Fruit fly (Drosophila melanogaster) whole organism, embryonic: ENCODE results near the gene scaf6.

ENCODE experiments used
- Bgb ChIP-seq: fragments of 200-800 bp; sonication (Bioruptor generic); IDR thresholded peaks from 2 replicates; pipeline ENCODE4 v1.3.6; 2022; ENCODE audit warnings: missing biosample characterization, missing genetic modification characterization; ENCODE audit not compliant: partially characterized antibody
- CG10209 ChIP-seq: fragments of 200-800 bp; sonication (Bioruptor generic); optimal IDR thresholded peaks from 3 replicates; lab custom pipeline; 2017; ENCODE audit warnings: missing biosample characterization, mild to moderate bottlenecking, missing genetic modification characterization, missing genetic modification reagents
- CG10462 ChIP-seq: fragments of 200-800 bp; sonication (Bioruptor generic); optimal IDR thresholded peaks from 2 replicates; lab custom pipeline; 2016; ENCODE audit warnings: missing biosample characterization, missing genetic modification characterization
- CG10543 ChIP-seq: fragments of 200-800 bp; sonication (Bioruptor generic); optimal IDR thresholded peaks from 3 replicates; lab custom pipeline; 2017; ENCODE audit warnings: missing biosample characterization, mild to moderate bottlenecking, missing genetic modification characterization, moderate library complexity
- CG11085 ChIP-seq: fragments of 200-800 bp; sonication (Bioruptor generic); IDR thresholded peaks from 2 replicates; pipeline ENCODE4 v1.3.6; 2022; ENCODE audit warnings: missing biosample characterization, missing genetic modification characterization
- CG11247 ChIP-seq: fragments of 200-800 bp; sonication (Bioruptor generic); IDR thresholded peaks from 2 replicates; pipeline ENCODE4 v1.3.6; 2022; ENCODE audit warnings: missing biosample characterization, missing genetic modification characterization
- CG11456 ChIP-seq: fragments of 200-800 bp; sonication (Bioruptor generic); IDR thresholded peaks from 3 replicates; pipeline ENCODE4 v1.3.6; 2022; ENCODE audit warnings: missing biosample characterization, missing genetic modification characterization
- CG11723 ChIP-seq: fragments of 200-800 bp; sonication (Bioruptor generic); optimal IDR thresholded peaks from 2 replicates; lab custom pipeline; 2017; ENCODE audit warnings: missing biosample characterization, mild to moderate bottlenecking, missing genetic modification characterization
- CG12769 ChIP-seq: fragments of 200-800 bp; sonication (Bioruptor generic); optimal IDR thresholded peaks from 2 replicates; lab custom pipeline; 2019; ENCODE audit warnings: missing biosample characterization, mild to moderate bottlenecking, missing genetic modification characterization, moderate library complexity
- CG12942 ChIP-seq: fragments of 200-800 bp; sonication (Bioruptor generic); optimal IDR thresholded peaks from 3 replicates; lab custom pipeline; 2016; ENCODE audit warnings: missing biosample characterization, missing genetic modification characterization
- CG13123 ChIP-seq: fragments of 200-800 bp; sonication (Bioruptor generic); optimal IDR thresholded peaks from 2 replicates; lab custom pipeline; 2016; ENCODE audit warnings: missing biosample characterization, missing genetic modification characterization
- CG15073 ChIP-seq: fragments of 200-800 bp; sonication (Bioruptor generic); optimal IDR thresholded peaks from 2 replicates; lab custom pipeline; 2016; ENCODE audit warnings: missing biosample characterization, missing genetic modification characterization
- CG16813 ChIP-seq: fragments of 200-800 bp; sonication (Bioruptor generic); IDR thresholded peaks from 3 replicates; pipeline ENCODE4 v1.3.6; 2022; ENCODE audit warnings: missing biosample characterization, missing genetic modification characterization; ENCODE audit not compliant: partially characterized antibody
- CG17802 ChIP-seq: fragments of 200-800 bp; sonication (Bioruptor generic); optimal IDR thresholded peaks from 2 replicates; lab custom pipeline; 2018; ENCODE audit warnings: missing biosample characterization, mild to moderate bottlenecking, missing genetic modification characterization, moderate library complexity
- CG2678 ChIP-seq: fragments of 200-800 bp; sonication (Bioruptor generic); optimal IDR thresholded peaks from 3 replicates; lab custom pipeline; 2019; ENCODE audit warnings: missing biosample characterization, mild to moderate bottlenecking, missing genetic modification characterization, moderate library complexity
- CG30020 ChIP-seq: fragments of 200-800 bp; optimal IDR thresholded peaks from 2 replicates; lab custom pipeline; 2019; ENCODE audit warnings: missing biosample characterization, mild to moderate bottlenecking, missing genetic modification characterization, moderate library complexity
- CG3163 ChIP-seq: fragments of 200-800 bp; sonication (Bioruptor generic); optimal IDR thresholded peaks from 3 replicates; lab custom pipeline; 2016; ENCODE audit warnings: missing biosample characterization, missing genetic modification characterization
- CG32772 ChIP-seq: fragments of 200-800 bp; sonication (Bioruptor generic); IDR thresholded peaks from 2 replicates; pipeline ENCODE4 v1.3.6; 2022; ENCODE audit warnings: missing biosample characterization, missing genetic modification characterization
- CG3847 ChIP-seq: fragments of 200-800 bp; sonication (Bioruptor generic); IDR thresholded peaks from 2 replicates; pipeline ENCODE4 v1.3.6; 2022; ENCODE audit warnings: missing biosample characterization, missing genetic modification characterization
- CG4820 ChIP-seq: fragments of 200-800 bp; sonication (Bioruptor generic); optimal IDR thresholded peaks from 3 replicates; lab custom pipeline; 2016; ENCODE audit warnings: missing biosample characterization, missing genetic modification characterization
- CG5245 ChIP-seq: fragments of 200-800 bp; sonication (Bioruptor generic); optimal IDR thresholded peaks from 3 replicates; lab custom pipeline; 2016; ENCODE audit warnings: missing biosample characterization, missing genetic modification characterization
- CG5953 ChIP-seq: fragments of 200-800 bp; sonication (Bioruptor generic); IDR thresholded peaks from 2 replicates; pipeline ENCODE4 v1.3.6; 2022; ENCODE audit warnings: missing biosample characterization, missing genetic modification characterization
- CG6654 ChIP-seq: fragments of 200-800 bp; sonication (Bioruptor generic); optimal IDR thresholded peaks from 2 replicates; lab custom pipeline; 2017; ENCODE audit warnings: missing biosample characterization, mild to moderate bottlenecking, missing genetic modification characterization
- Dll ChIP-seq: fragments of 200-800 bp; sonication (Bioruptor generic); IDR thresholded peaks from 4 replicates; pipeline ENCODE4 v1.3.6; 2022; ENCODE audit warnings: missing biosample characterization, missing genetic modification characterization; ENCODE audit not compliant: partially characterized antibody
- Ets65A ChIP-seq: fragments of 200-800 bp; sonication (Bioruptor generic); peaks from one replicate; lab custom pipeline; 2016; ENCODE audit warnings: missing biosample characterization, missing genetic modification characterization
- Ets97D ChIP-seq: fragments of 200-800 bp; sonication (Bioruptor generic); optimal IDR thresholded peaks from 3 replicates; lab custom pipeline; 2016; ENCODE audit warnings: missing biosample characterization, missing genetic modification characterization
- H15 ChIP-seq: fragments of 200-800 bp; sonication (Bioruptor generic); IDR thresholded peaks from 3 replicates; pipeline ENCODE4 v1.3.6; 2022; ENCODE audit warnings: missing biosample characterization, missing genetic modification characterization
- HmgZ ChIP-seq: fragments of 200-800 bp; sonication (Bioruptor generic); optimal IDR thresholded peaks from 2 replicates; lab custom pipeline; 2018; ENCODE audit warnings: missing biosample characterization, mild to moderate bottlenecking, missing genetic modification characterization
- Ptx1 ChIP-seq: fragments of 200-800 bp; sonication (Bioruptor generic); IDR thresholded peaks from 2 replicates; pipeline ENCODE4 v1.3.6; 2022; ENCODE audit warnings: missing biosample characterization, missing genetic modification characterization
- Xrp1 ChIP-seq: fragments of 200-800 bp; sonication (Bioruptor generic); IDR thresholded peaks from 2 replicates; pipeline ENCODE4 v1.3.6; 2022; ENCODE audit warnings: missing biosample characterization, missing genetic modification characterization
- aop ChIP-seq: fragments of 200-800 bp; sonication (Bioruptor generic); IDR thresholded peaks from 2 replicates; pipeline ENCODE4 v1.3.6; 2022; ENCODE audit warnings: missing biosample characterization, missing genetic modification characterization
- ap ChIP-seq: fragments of 200-800 bp; sonication (Bioruptor generic); IDR thresholded peaks from 2 replicates; pipeline ENCODE4 v1.3.6; 2022; ENCODE audit warnings: missing biosample characterization, missing genetic modification characterization
- az2 ChIP-seq: fragments of 200-800 bp; sonication (Bioruptor generic); optimal IDR thresholded peaks from 3 replicates; lab custom pipeline; 2016; ENCODE audit warnings: missing biosample characterization, missing genetic modification characterization
- bsh ChIP-seq, 2 experiments: fragments of 200-800 bp; sonication (Bioruptor generic); optimal IDR thresholded peaks; 2 replicates each; lab custom pipeline; 2017 to 2018; ENCODE audit warnings: mild to moderate bottlenecking in 2 of 2, missing biosample characterization in 2 of 2, missing genetic modification characterization in 2 of 2, moderate library complexity in 1 of 2
- esg ChIP-seq: fragments of 200-800 bp; sonication (Bioruptor generic); conservative IDR thresholded peaks from 2 replicates; pipeline ENCODE4 v1.3.6; 2022; ENCODE audit warnings: missing biosample characterization, missing genetic modification characterization
- gcm ChIP-seq: fragments of 200-800 bp; sonication (Bioruptor generic); optimal IDR thresholded peaks from 2 replicates; lab custom pipeline; 2019; ENCODE audit warnings: missing biosample characterization, mild to moderate bottlenecking, missing genetic modification characterization, moderate library complexity
- gcm2 ChIP-seq: fragments of 200-800 bp; sonication (Bioruptor generic); optimal IDR thresholded peaks from 2 replicates; lab custom pipeline; 2016; ENCODE audit warnings: missing biosample characterization, missing genetic modification characterization
- h ChIP-seq: fragments of >200 bp; optimal IDR thresholded peaks from 2 replicates; lab custom pipeline; 2017
- inv ChIP-seq: fragments of 200-800 bp; sonication (Bioruptor generic); IDR thresholded peaks from 2 replicates; pipeline ENCODE4 v1.3.6; 2022; ENCODE audit warnings: missing biosample characterization, missing genetic modification characterization; ENCODE audit not compliant: partially characterized antibody
- lab ChIP-seq: fragments of 200-800 bp; sonication (Bioruptor generic); optimal IDR thresholded peaks from 3 replicates; lab custom pipeline; 2017; ENCODE audit warnings: missing biosample characterization, missing genetic modification characterization, mild to moderate bottlenecking, moderate library complexity, missing genetic modification reagents
- nerfin-1 ChIP-seq: fragments of 200-800 bp; sonication (Bioruptor generic); optimal IDR thresholded peaks from 3 replicates; lab custom pipeline; 2019; ENCODE audit warnings: missing biosample characterization, mild to moderate bottlenecking, missing genetic modification characterization, moderate library complexity
- nom ChIP-seq: fragments of 200-800 bp; sonication (Bioruptor generic); optimal IDR thresholded peaks from 2 replicates; lab custom pipeline; 2017; ENCODE audit warnings: missing biosample characterization, missing genetic modification characterization, mild to moderate bottlenecking, moderate library complexity, missing genetic modification reagents
- pfk ChIP-seq: fragments of 200-800 bp; sonication (Bioruptor generic); optimal IDR thresholded peaks from 2 replicates; lab custom pipeline; 2018; ENCODE audit warnings: missing biosample characterization, mild to moderate bottlenecking, missing genetic modification characterization, moderate library complexity
- sd ChIP-seq: fragments of 200-800 bp; sonication (Bioruptor generic); optimal IDR thresholded peaks from 3 replicates; lab custom pipeline; 2018; ENCODE audit warnings: missing biosample characterization, mild to moderate bottlenecking, missing genetic modification characterization, moderate library complexity
- sens ChIP-seq: fragments of 200-800 bp; sonication (Bioruptor generic); peaks from one replicate; lab custom pipeline; 2016; ENCODE audit warnings: missing biosample characterization, missing genetic modification characterization
- so ChIP-seq: fragments of 200-800 bp; sonication (Bioruptor generic); IDR thresholded peaks from 3 replicates; pipeline ENCODE4 v1.3.6; 2022; ENCODE audit warnings: missing biosample characterization, missing genetic modification characterization
- sob ChIP-seq: fragments of 200-800 bp; sonication (Bioruptor generic); IDR thresholded peaks from 2 replicates; pipeline ENCODE4 v1.3.6; 2022; ENCODE audit warnings: missing biosample characterization, missing genetic modification characterization
- twi ChIP-seq: fragments of 200-800 bp; optimal IDR thresholded peaks from 2 replicates; lab custom pipeline; 2019; ENCODE audit warnings: missing biosample characterization, mild to moderate bottlenecking, missing genetic modification characterization, moderate library complexity
- vfl ChIP-seq: fragments of 200-800 bp; sonication (Bioruptor generic); optimal IDR thresholded peaks from 2 replicates; lab custom pipeline; 2016; ENCODE audit warnings: missing biosample characterization, missing genetic modification characterization

Gene scaf6

DNA sequence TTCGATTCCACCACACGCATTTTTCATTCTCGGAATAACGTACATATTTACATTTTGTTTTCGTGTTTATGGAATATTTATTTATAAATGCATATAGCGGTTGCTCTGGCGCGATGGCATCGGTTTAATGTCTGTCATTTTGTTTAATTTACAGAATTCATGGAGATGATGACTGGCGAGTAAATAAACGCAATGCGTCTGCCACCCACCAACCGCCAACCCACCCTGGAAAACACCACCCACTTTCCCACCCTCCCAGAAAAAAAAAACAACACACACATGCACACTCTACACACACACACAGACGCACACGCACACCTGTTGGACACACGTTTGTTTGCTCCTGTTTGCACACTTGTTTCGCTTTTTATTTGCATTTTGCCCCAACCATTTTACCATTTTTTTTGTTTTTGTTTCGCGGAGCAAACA lies 5.5 kb upstream of the scaf6 start (continued):
- TF ChIP-seq CG4820 (GFP tag; lab: Kevin White, UChicago): peak; percentile 8
- TF ChIP-seq nerfin-1 (tag; lab: Kevin White, UChicago): peak; percentile 56
- TF ChIP-seq gcm2: no peak
- TF ChIP-seq CG11247 (GFP tag; lab: Robert Waterston, UW): 0 out of 2 replicates have a peak, but pooled peaks have one; percentile 23
- no peak for TF ChIP-seq CG12942 (GFP tag; lab: Kevin White, UChicago)
- peak; percentile 65 for TF ChIP-seq CG12769
- TF ChIP-seq Xrp1 (GFP tag; lab: Robert Waterston, UW): peak; percentile 30; the same call in 1 of the 2 replicates
- TF ChIP-seq gcm (GFP tag; lab: Kevin White, UChicago): peak; percentile 6
- no peak for TF ChIP-seq CG11456 (GFP tag; lab: Robert Waterston, UW)
- TF ChIP-seq lab (GFP tag; lab: Kevin White, UChicago): peak; percentile 56
- no peak for TF ChIP-seq CG3163 (GFP tag; lab: Kevin White, UChicago)
- TF ChIP-seq Bgb (GFP tag; lab: Robert Waterston, UW): 0 out of 2 replicates have a peak, but pooled peaks have one; percentile 33
- TF ChIP-seq CG15073 (GFP tag; lab: Kevin White, UChicago): no peak
- no peak for TF ChIP-seq aop
- TF ChIP-seq CG2678: peak; percentile 50
- TF ChIP-seq Dll (GFP tag; lab: Robert Waterston, UW): no peak
- peak; percentile 60 for TF ChIP-seq sd (tag; lab: Kevin White, UChicago)
- no peak for TF ChIP-seq CG5245 (GFP tag; lab: Kevin White, UChicago)
- no peak for TF ChIP-seq CG6654
- no peak for TF ChIP-seq nom (GFP tag; lab: Kevin White, UChicago)
- no peak for TF ChIP-seq CG5953 (GFP tag; lab: Robert Waterston, UW)
- no peak for TF ChIP-seq H15 (GFP tag; lab: Robert Waterston, UW)
- TF ChIP-seq CG10543 (GFP tag; lab: Kevin White, UChicago): peak; percentile 33
- peak in 1 of 2 experiments; percentile 63 for TF ChIP-seq bsh (GFP tag; optimal IDR thresholded peaks at IDR 0.05; lab: Kevin White, UChicago)
- no peak for TF ChIP-seq h (lab: Kevin White, UChicago)
- no peak for TF ChIP-seq CG13123 (GFP tag; lab: Kevin White, UChicago)
- TF ChIP-seq pfk (GFP tag; lab: Kevin White, UChicago): no peak
- TF ChIP-seq CG17802 (tag; lab: Kevin White, UChicago): no peak
- TF ChIP-seq CG10209 (GFP tag; lab: Kevin White, UChicago): peak; percentile 8
- no peak for TF ChIP-seq inv (GFP tag; lab: Robert Waterston, UW)
- TF ChIP-seq sens: peak; percentile 67
- no peak for TF ChIP-seq esg (GFP tag; lab: Robert Waterston, UW)

DNA sequence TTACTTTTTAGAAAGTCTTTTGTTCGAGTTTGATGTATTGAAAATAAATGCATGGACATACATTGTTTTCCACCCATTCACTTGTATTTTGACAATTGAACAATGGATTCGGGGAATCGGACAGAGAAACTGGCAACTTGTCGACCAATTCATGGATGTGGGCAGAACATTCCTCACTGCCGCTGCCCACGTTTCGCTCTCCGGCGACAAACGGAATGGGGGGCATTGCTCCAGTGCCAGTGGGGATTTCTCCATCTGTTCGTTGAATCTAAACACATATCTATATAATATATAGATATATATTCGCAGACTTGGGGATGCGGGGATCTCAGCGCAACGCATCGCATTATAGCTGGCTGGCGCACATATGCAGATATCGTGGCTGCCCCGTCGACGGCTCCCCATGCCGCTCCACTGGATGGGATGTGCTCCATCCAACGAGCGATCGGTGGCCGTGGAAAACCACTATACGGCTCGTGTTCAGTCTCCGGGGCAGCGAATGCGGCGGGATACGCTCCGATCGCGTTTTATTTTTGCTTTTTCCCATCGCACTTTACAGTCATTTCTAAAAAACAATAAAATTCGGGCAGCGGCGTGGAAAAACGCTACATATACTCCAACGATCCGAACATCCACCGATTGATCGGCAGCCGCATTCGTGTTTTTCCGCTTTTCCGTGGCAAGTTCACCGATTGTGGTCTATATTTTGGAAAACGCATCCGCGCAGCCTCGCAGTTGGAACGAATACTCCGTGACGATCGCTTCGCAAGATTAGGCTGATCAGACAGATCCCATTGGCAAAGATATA lies 3.3 kb upstream of the scaf6 start, which contains the start of gene TpnC73F:
Gene TpnC73F, plus strand, starts transcription at position 633 of the 808 bp plus-strand sequence.
- no peak for TF ChIP-seq CG16813 (GFP tag; lab: Robert Waterston, UW)
- TF ChIP-seq HmgZ (tag; lab: Kevin White, UChicago): no peak
- TF ChIP-seq CG30020 (tag; lab: Kevin White, UChicago): no peak
- TF ChIP-seq Bgb (GFP tag; lab: Robert Waterston, UW): 0 out of 2 replicates have a peak, but pooled peaks have one; percentile 22
- TF ChIP-seq CG11723 (GFP tag; lab: Kevin White, UChicago): no peak
- no peak for TF ChIP-seq CG32772
- peak; percentile 57 for TF ChIP-seq twi (tag; lab: Kevin White, UChicago)
- TF ChIP-seq Ets97D (GFP tag; lab: Kevin White, UChicago): no peak
- TF ChIP-seq vfl: no peak
- no peak for TF ChIP-seq ap (GFP tag; lab: Robert Waterston, UW)
- TF ChIP-seq CG11085 (GFP tag; lab: Robert Waterston, UW): no peak
- TF ChIP-seq CG12769: peak; percentile 96
- peak; percentile 14; the same call in 1 of the 2 replicates for TF ChIP-seq CG3847 (GFP tag; lab: Robert Waterston, UW)
- TF ChIP-seq sob (GFP tag; lab: Robert Waterston, UW): no peak
- no peak for TF ChIP-seq az2 (GFP tag; lab: Kevin White, UChicago)
- TF ChIP-seq CG10462 (GFP tag; lab: Kevin White, UChicago): no peak
- no peak for TF ChIP-seq Ptx1
- TF ChIP-seq CG6654: no peak
- peak; percentile 67; the same call in 1 of the 3 replicates for TF ChIP-seq so (GFP tag; lab: Robert Waterston, UW)
- peak; percentile 11 for TF ChIP-seq Ets65A (GFP tag; lab: Kevin White, UChicago)
- peak; percentile 78 for TF ChIP-seq sd (tag; lab: Kevin White, UChicago)
